Worm (Caenorhabditis elegans) whole organism, L4/young adult: Measurements from ENCODE around the gene C09G5.14.

Experiments used
- W03F9.2 ChIP-seq: fragments of 150-350 bp; optimal IDR thresholded peaks from 2 replicates; lab custom pipeline; 2014; ENCODE audit warnings: missing biosample characterization, missing genetic modification characterization
- dao-5 ChIP-seq: sonication (generic microtip); optimal IDR thresholded peaks from 2 replicates; lab custom pipeline; 2016; ENCODE audit warnings: missing genotype, missing genetic modification characterization, moderate library complexity, missing compliant biosample characterization
- him-1 ChIP-seq: sonication (generic microtip); optimal IDR thresholded peaks from 2 replicates; lab custom pipeline; 2016; ENCODE audit warnings: missing genotype, missing genetic modification reagents, missing genetic modification characterization, missing compliant biosample characterization

DNA sequence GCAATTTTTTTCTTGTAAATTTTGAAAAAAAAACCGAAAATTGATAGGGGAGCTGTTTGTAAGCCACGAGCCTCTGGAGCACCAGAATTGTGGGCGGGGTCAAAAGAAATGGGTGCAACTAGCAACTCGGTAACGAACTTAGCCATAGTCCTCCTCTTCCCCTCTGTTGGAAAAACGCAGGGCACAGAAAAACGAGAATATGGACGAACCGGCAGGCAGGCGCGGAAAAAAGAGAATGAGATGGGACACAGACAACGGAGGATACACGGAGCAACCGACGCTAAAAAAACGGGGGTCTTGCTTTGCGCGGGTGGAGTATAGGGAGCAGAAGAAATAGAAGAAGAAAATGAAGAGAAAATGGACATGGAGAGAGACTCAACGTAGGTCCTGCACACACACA is 38.7 kb upstream of the C09G5.14 start:
- TF ChIP-seq him-1 (tag; lab: Kevin White, UChicago), result peak; percentile 65
- no peak for TF ChIP-seq W03F9.2 (tag; lab: Kevin White, UChicago)
- TF ChIP-seq dao-5 (tag; lab: Kevin White, UChicago), result no peak
